Fruit fly (Drosophila melanogaster): Measurements from ENCODE around the gene Sol1.

dm6 chr3R:12442601-12443533, 56.8 kb downstream of the Sol1 start:
- TF ChIP-seq CG32121 (GFP tag; IDR thresholded peaks at IDR 0.05) (peak; percentile 57; the same call in 1 of the 2 replicates), D1 (tag; optimal IDR thresholded peaks at IDR 0.05) (peak; percentile 45), CG12605 (GFP tag; IDR thresholded peaks at IDR 0.05) (peak; percentile 55), CG17806 (tag; optimal IDR thresholded peaks at IDR 0.05) (peak; percentile 46), EcR (GFP tag; optimal IDR thresholded peaks at IDR 0.05) (peak; percentile 62), CG15710 (tag; optimal IDR thresholded peaks at IDR 0.05) (peak; percentile 28), Pif1B (GFP tag; optimal IDR thresholded peaks at IDR 0.05) (peak; percentile 0), rn (GFP tag; IDR thresholded peaks at IDR 0.05) (no peak), CG8159 (tag; optimal IDR thresholded peaks at IDR 0.05) (peak; percentile 63), CG4496 (GFP tag; IDR thresholded peaks at IDR 0.05) (peak; percentile 61; the same call in 2 of the 3 replicates), gl (tag; optimal IDR thresholded peaks at IDR 0.05) (peak; percentile 22), fd96Ca (GFP tag; IDR thresholded peaks at IDR 0.05) (no peak; the same call in 2 of the 3 replicates), CG14655 (GFP tag; optimal IDR thresholded peaks at IDR 0.05) (peak; percentile 76), CG10348 (GFP tag; IDR thresholded peaks at IDR 0.05) (no peak)
